Worm (Caenorhabditis elegans) whole organism, L2 larva: ENCODE measurements around the gene C06E4.1.

ENCODE experiments used
- ZK546.5 ChIP-seq: sonication (generic microtip); optimal IDR thresholded peaks from 2 replicates; lab custom pipeline; 2017; ENCODE audit warnings: missing biosample characterization, missing genetic modification characterization
- ceh-82 ChIP-seq: fragments of 150-350 bp; optimal IDR thresholded peaks from 2 replicates; lab custom pipeline; 2014; ENCODE audit warnings: missing biosample characterization, missing genetic modification characterization
- nhr-237 ChIP-seq: fragments of 150-350 bp; optimal IDR thresholded peaks from 2 replicates; lab custom pipeline; 2014; ENCODE audit warnings: missing biosample characterization, missing genetic modification characterization
- nhr-6 ChIP-seq: fragments of 150-350 bp; optimal IDR thresholded peaks from 2 replicates; lab custom pipeline; 2014; ENCODE audit warnings: missing biosample characterization, missing genetic modification characterization
- nhr-77 ChIP-seq: fragments of 150-350 bp; optimal IDR thresholded peaks from 2 replicates; lab custom pipeline; 2014; ENCODE audit warnings: missing biosample characterization, missing genetic modification characterization
- skn-1 ChIP-seq: sonication (generic microtip); optimal IDR thresholded peaks from 2 replicates; lab custom pipeline; 2017; ENCODE audit warnings: missing biosample characterization, missing genetic modification characterization
- snpc-4 ChIP-seq: fragments of 150-350 bp; optimal IDR thresholded peaks from 2 replicates; lab custom pipeline; 2014; ENCODE audit warnings: missing biosample characterization, missing genetic modification characterization
- unc-62 ChIP-seq: fragments of 150-350 bp; optimal IDR thresholded peaks from 2 replicates; lab custom pipeline; 2014; ENCODE audit warnings: missing biosample characterization, missing genetic modification reagents, missing genetic modification characterization
- zag-1 ChIP-seq: fragments of 150-350 bp; optimal IDR thresholded peaks from 2 replicates; lab custom pipeline; 2014; ENCODE audit warnings: missing biosample characterization, missing genetic modification characterization
- ztf-4 ChIP-seq: fragments of 150-350 bp; optimal IDR thresholded peaks from 2 replicates; lab custom pipeline; 2014; ENCODE audit warnings: missing biosample characterization, missing genetic modification characterization

ce11 chrIV:7276661-7277060, 6.4 kb upstream of the C06E4.1 start, which contains the start of gene C06E4.2:
- no peak for TF ChIP-seq skn-1 (tag; lab: Kevin White, UChicago)
- TF ChIP-seq ZK546.5: no peak
- TF ChIP-seq ztf-4 (tag; lab: Kevin White, UChicago): no peak
- no peak for TF ChIP-seq nhr-77 (tag; lab: Kevin White, UChicago)
- TF ChIP-seq unc-62 (GFP tag; lab: Kevin White, UChicago): no peak
- TF ChIP-seq nhr-6: no peak
- TF ChIP-seq zag-1 (tag; lab: Kevin White, UChicago): no peak
- no peak for TF ChIP-seq nhr-237 (tag; lab: Kevin White, UChicago)
- TF ChIP-seq snpc-4 (tag; lab: Kevin White, UChicago): no peak
- TF ChIP-seq ceh-82: no peak
